Worm (Caenorhabditis elegans): ENCODE measurements around the gene F34H10.3.

The F34H10.3 gene

ce11 chrX:9610040-9610613 lies 24.7 kb downstream of the F34H10.3 start, which contains the start of gene C11E4.6:
Gene C11E4.6, plus strand, starts transcription at chrX:9610563.
- no peak for TF ChIP-seq nhr-23 (tag; optimal IDR thresholded peaks at IDR 0.05)

DNA sequence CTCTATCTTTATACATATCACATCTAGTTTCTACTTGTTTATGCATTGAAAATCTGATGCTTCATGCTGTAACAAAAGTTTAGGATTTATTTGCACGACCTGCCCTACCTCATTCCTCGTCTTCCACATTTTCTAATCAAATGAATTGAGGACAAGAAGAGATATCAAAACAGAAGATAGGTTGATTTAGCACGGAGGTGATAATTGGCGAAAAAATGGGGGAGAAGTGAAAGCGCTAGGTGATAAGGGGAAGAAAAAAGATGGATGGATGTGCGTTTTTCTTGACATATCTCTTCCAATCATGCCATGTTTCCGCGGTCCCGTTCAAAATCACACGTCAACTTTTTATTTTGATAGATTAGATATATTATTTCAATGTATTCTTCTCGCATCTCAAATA lies 26.7 kb downstream of the F34H10.3 start:
- TF ChIP-seq fos-1 (tag; optimal IDR thresholded peaks at IDR 0.05) = peak; percentile 32
- TF ChIP-seq blmp-1 (tag; optimal IDR thresholded peaks at IDR 0.05; ENCODE audit: insufficient read depth) = peak; percentile 68
- no peak for TF ChIP-seq nhr-6 (tag; optimal IDR thresholded peaks at IDR 0.05)
- TF ChIP-seq Y55F3AM.14 (GFP tag; optimal IDR thresholded peaks at IDR 0.05) = no peak
- TF ChIP-seq mdl-1 (tag; optimal IDR thresholded peaks at IDR 0.05) = no peak

- TF ChIP-seq gmeb-1 (tag; optimal IDR thresholded peaks at IDR 0.05) (no peak), unc-62 (GFP tag; optimal IDR thresholded peaks at IDR 0.05) (no peak), nhr-129 (tag; optimal IDR thresholded peaks at IDR 0.05) (no peak), nhr-25 (tag; optimal IDR thresholded peaks at IDR 0.05) (no peak), peb-1 (tag; optimal IDR thresholded peaks at IDR 0.05) (no peak), nhr-23 (tag; optimal IDR thresholded peaks at IDR 0.05) (no peak), zag-1 (tag; optimal IDR thresholded peaks at IDR 0.05) (no peak), blmp-1 (tag; optimal IDR thresholded peaks at IDR 0.05; ENCODE audit: insufficient read depth) (no peak)
These were observed 31.6 kb downstream of the F34H10.3 start for ce11 chrX:9603180-9603579.

- TF ChIP-seq nhr-129 (tag; optimal IDR thresholded peaks at IDR 0.05) = no peak
- TF ChIP-seq sma-9 (GFP tag; optimal IDR thresholded peaks at IDR 0.05) = peak; percentile 35
- TF ChIP-seq sma-9 (tag; optimal IDR thresholded peaks at IDR 0.05) = no peak
- TF ChIP-seq fos-1 (tag; optimal IDR thresholded peaks at IDR 0.05) = peak; percentile 2
These were observed 32.2 kb downstream of the F34H10.3 start for ce11 chrX:9602625-9603024.

- no peak for TF ChIP-seq fos-1 (tag; optimal IDR thresholded peaks at IDR 0.05)
- TF ChIP-seq nhr-25 (tag; optimal IDR thresholded peaks at IDR 0.05) = no peak
- no peak for TF ChIP-seq Y55F3AM.14 (GFP tag; optimal IDR thresholded peaks at IDR 0.05)
- TF ChIP-seq alr-1 (tag; optimal IDR thresholded peaks at IDR 0.05) = no peak
- TF ChIP-seq nhr-10 (tag; optimal IDR thresholded peaks at IDR 0.05) = no peak
- no peak for TF ChIP-seq aly-2 (tag; optimal IDR thresholded peaks at IDR 0.05)
- TF ChIP-seq nhr-6 (tag; optimal IDR thresholded peaks at IDR 0.05) = no peak
- TF ChIP-seq gmeb-1 (tag; optimal IDR thresholded peaks at IDR 0.05) = no peak
- no peak for TF ChIP-seq sma-3 (GFP tag; optimal IDR thresholded peaks at IDR 0.05)
- TF ChIP-seq elt-1 (tag; optimal IDR thresholded peaks at IDR 0.05) = no peak
- no peak for TF ChIP-seq ama-1 (optimal IDR thresholded peaks at IDR 0.05)
- TF ChIP-seq nhr-21 (tag; optimal IDR thresholded peaks at IDR 0.05) = no peak
- TF ChIP-seq peb-1 (tag; optimal IDR thresholded peaks at IDR 0.05) = no peak
- no peak for TF ChIP-seq mbf-1 (tag; optimal IDR thresholded peaks at IDR 0.05)
These were observed 37.5 kb downstream of the F34H10.3 start for ce11 chrX:9597299-9597698.

DNA sequence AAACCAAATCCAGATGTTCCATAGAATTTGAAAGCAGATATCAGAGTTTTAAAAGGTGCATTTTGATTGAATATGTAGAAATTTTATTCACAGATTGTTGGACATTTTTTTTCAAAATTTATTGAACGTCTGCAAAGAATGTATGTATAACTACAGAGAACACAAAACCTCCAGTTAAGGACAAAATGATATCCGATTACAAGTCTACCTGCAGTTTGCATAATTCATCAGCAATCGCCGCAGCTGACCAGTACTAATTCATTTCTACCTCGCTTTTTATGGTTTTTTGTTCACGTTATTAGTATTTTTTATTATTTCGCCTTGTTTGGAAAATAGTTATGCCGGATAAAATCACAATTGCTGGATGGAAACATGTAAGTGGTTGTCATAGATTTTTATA lies 45.7 kb downstream of the F34H10.3 start, which contains the start of gene del-8:
Gene del-8 (plus strand): TSS at position 301 of the 400 bp plus-strand sequence.
- no peak for TF ChIP-seq ceh-82 (tag; optimal IDR thresholded peaks at IDR 0.05)
- no peak for TF ChIP-seq gmeb-1 (tag; optimal IDR thresholded peaks at IDR 0.05)
- TF ChIP-seq mab-5 (tag; optimal IDR thresholded peaks at IDR 0.05) = no peak
- TF ChIP-seq nhr-237 (tag; optimal IDR thresholded peaks at IDR 0.05) = no peak

DNA sequence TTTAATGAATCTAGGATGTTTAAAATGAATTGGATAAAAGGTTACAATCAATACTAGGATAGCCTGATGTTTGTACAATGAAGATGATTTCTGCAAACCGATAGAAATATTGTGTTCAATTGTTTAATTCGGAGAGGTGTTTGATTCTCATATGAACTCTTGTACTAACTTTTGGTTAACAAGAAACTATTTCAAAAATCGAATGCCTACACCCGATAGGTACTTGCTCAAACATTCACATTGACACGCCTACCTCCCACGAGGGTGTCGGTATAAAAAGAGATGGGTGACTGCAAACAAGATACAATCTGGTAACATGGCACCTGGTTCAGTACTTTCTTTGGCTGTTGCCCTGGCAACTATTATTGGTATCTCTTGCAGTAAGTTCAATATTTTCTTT lies 47.2 kb downstream of the F34H10.3 start, which contains the start of gene gpx-3:
Gene gpx-3 (plus strand): TSS at position 301 of the 400 bp plus-strand sequence.
- TF ChIP-seq lin-13 (GFP tag; optimal IDR thresholded peaks at IDR 0.05) (no peak), nhr-25 (tag; optimal IDR thresholded peaks at IDR 0.05) (no peak), nhr-237 (tag; optimal IDR thresholded peaks at IDR 0.05) (no peak), nhr-129 (tag; optimal IDR thresholded peaks at IDR 0.05) (no peak), peb-1 (tag; optimal IDR thresholded peaks at IDR 0.05) (no peak), elt-1 (tag; optimal IDR thresholded peaks at IDR 0.05) (no peak), ama-1 (optimal IDR thresholded peaks at IDR 0.05) (no peak), elt-3 (tag; optimal IDR thresholded peaks at IDR 0.05) (no peak), nhr-23 (tag; optimal IDR thresholded peaks at IDR 0.05) (no peak), mab-5 (tag; optimal IDR thresholded peaks at IDR 0.05) (no peak), fos-1 (tag; optimal IDR thresholded peaks at IDR 0.05) (no peak), ztf-11 (tag; optimal IDR thresholded peaks at IDR 0.05) (no peak)

Measured in whole organism, L2 larva.